Worm (Caenorhabditis elegans): ENCODE data around the gene mak-2.

Gene mak-2

DNA sequence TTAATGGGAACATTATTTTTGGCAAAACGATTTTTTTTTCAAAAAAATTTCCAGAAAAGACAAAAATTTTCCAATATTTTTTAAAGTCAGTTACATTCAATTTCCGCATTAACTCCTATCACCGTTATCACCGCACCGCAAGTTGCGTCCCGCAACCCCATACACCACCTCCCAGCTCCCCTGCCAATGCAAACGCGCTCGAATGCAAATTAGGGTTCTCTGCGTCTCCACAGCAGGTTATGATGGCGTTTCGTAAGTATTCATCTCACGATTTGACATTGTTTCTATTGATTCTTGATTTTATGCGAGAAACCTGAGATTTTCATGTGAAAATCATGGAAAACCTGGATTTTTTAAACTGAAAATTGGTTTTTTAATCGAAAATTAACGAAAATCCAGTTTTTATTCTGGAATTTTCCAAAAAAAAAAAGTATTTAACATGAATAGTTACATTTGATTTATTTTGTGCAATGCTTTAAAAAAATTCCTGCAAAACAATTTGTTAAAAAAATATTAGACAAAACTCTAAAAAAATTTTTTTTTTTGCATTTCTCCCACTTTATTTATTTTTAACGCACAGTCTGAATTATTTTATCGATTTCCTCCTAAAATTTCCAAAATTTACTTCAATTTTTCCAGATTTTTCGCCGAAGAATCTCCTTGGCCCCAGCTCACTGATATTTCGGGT is at the start of gene mak-2 (continued):
- no peak for TF ChIP-seq hlh-15 (tag; optimal IDR thresholded peaks at IDR 0.05)
- TF ChIP-seq ceh-24 (tag; optimal IDR thresholded peaks at IDR 0.05) = no peak
- TF ChIP-seq Y22D7AL.16 (tag; optimal IDR thresholded peaks at IDR 0.05) = no peak
- no peak for TF ChIP-seq K09A11.1 (tag; optimal IDR thresholded peaks at IDR 0.05; ENCODE audit: insufficient read depth)
- TF ChIP-seq ceh-34 (tag; optimal IDR thresholded peaks at IDR 0.05) = peak; percentile 42
- no peak for TF ChIP-seq npax-4 (tag; optimal IDR thresholded peaks at IDR 0.05)
- TF ChIP-seq hlh-6 (tag; optimal IDR thresholded peaks at IDR 0.05) = no peak
- TF ChIP-seq T23F11.4 (GFP tag; optimal IDR thresholded peaks at IDR 0.05) = no peak
- TF ChIP-seq nhr-232 (tag; optimal IDR thresholded peaks at IDR 0.05) = no peak
- TF ChIP-seq fkh-10 (GFP tag; optimal IDR thresholded peaks at IDR 0.05) = no peak
- TF ChIP-seq hlh-30 (tag; optimal IDR thresholded peaks at IDR 0.05; ENCODE audit: insufficient read depth) = no peak
- TF ChIP-seq pqm-1 (tag; optimal IDR thresholded peaks at IDR 0.05) = no peak
- TF ChIP-seq ceh-14 (tag; optimal IDR thresholded peaks at IDR 0.05) = peak; percentile 18
- TF ChIP-seq elt-4 (tag; optimal IDR thresholded peaks at IDR 0.05) = no peak
- peak; percentile 48 for TF ChIP-seq elt-2 (tag; optimal IDR thresholded peaks at IDR 0.05)
- TF ChIP-seq dmd-4 (tag; optimal IDR thresholded peaks at IDR 0.05; ENCODE audit: borderline replicate concordance) = no peak

DNA sequence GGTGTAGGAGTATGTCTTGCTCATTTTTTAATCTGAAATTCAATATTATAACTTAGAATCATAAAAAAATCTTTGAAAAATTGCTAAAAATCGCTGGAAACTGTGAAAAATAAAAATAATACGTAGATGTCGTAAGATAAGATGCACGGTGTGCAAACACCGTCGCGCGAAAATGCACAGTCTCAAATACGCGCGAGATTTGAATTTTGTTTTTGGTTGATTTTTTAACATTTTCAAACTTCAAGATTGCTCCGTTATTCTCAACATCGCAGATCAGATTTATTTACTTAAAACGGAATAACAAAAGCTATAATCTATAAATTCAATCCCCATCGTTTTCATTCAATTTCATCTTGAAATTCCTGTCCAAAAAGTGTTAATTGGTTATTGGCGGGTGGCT is 43.0 kb upstream of the mak-2 start, which contains the start of gene Y55F3BR.6:
TSS of gene Y55F3BR.6 (minus strand) at position 32 of the 400 bp plus-strand sequence.
- no peak for TF ChIP-seq ref-2 (tag; optimal IDR thresholded peaks at IDR 0.05)
- TF ChIP-seq fkh-6 (tag; optimal IDR thresholded peaks at IDR 0.05) = no peak
- no peak for TF ChIP-seq tbx-7 (tag; optimal IDR thresholded peaks at IDR 0.05)
- no peak for TF ChIP-seq ceh-24 (tag; optimal IDR thresholded peaks at IDR 0.05)
- no peak for TF ChIP-seq ceh-2 (tag; optimal IDR thresholded peaks at IDR 0.05)
- TF ChIP-seq zip-5 (tag; optimal IDR thresholded peaks at IDR 0.05) = no peak
- TF ChIP-seq tbx-2 (tag; optimal IDR thresholded peaks at IDR 0.05) = no peak
- no peak for TF ChIP-seq hlh-8 (tag; optimal IDR thresholded peaks at IDR 0.05)
- TF ChIP-seq ceh-22 (tag; optimal IDR thresholded peaks at IDR 0.05) = no peak
- no peak for TF ChIP-seq K09A11.1 (tag; optimal IDR thresholded peaks at IDR 0.05; ENCODE audit: insufficient read depth)
- no peak for TF ChIP-seq unc-86 (tag; optimal IDR thresholded peaks at IDR 0.05)
- TF ChIP-seq ttx-3 (tag; optimal IDR thresholded peaks at IDR 0.05) = no peak
- TF ChIP-seq ahr-1 (tag; optimal IDR thresholded peaks at IDR 0.05) = no peak
- no peak for TF ChIP-seq hlh-6 (tag; optimal IDR thresholded peaks at IDR 0.05)

DNA sequence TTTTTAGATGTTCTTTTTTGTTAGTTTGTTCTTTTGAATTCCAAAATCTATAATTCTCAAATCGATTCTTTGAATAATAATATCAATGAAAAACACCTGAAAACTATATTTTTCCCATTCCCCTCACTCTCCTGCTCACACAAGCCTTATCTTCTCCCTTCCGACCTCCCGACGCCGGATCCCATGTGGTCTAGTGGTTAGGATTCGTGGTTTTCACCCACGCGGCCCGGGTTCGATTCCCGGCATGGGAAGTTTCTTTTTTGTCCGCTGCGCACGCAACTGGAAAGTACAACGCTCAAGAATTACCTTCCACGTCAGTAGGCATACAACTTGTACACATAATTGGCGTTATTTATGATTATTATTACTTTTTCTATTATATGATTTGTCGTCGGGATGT is 42.5 kb upstream of the mak-2 start:
- no peak for TF ChIP-seq unc-86 (tag; optimal IDR thresholded peaks at IDR 0.05)
- TF ChIP-seq ama-1 (optimal IDR thresholded peaks at IDR 0.05) = no peak
- no peak for TF ChIP-seq nhr-11 (tag; optimal IDR thresholded peaks at IDR 0.05)
- peak; percentile 8 for TF ChIP-seq ztf-16 (tag; optimal IDR thresholded peaks at IDR 0.05)
- no peak for TF ChIP-seq unc-42 (tag; optimal IDR thresholded peaks at IDR 0.05)
- TF ChIP-seq elt-4 (tag; optimal IDR thresholded peaks at IDR 0.05) = no peak
- TF ChIP-seq lim-6 (tag; optimal IDR thresholded peaks at IDR 0.05) = no peak
- no peak for TF ChIP-seq pag-3 (tag; optimal IDR thresholded peaks at IDR 0.05; ENCODE audit: borderline replicate concordance)
- TF ChIP-seq ceh-9 (tag; optimal IDR thresholded peaks at IDR 0.05) = no peak
- no peak for TF ChIP-seq ceh-30 (tag; optimal IDR thresholded peaks at IDR 0.05)
- TF ChIP-seq nhr-232 (tag; optimal IDR thresholded peaks at IDR 0.05) = peak; percentile 39
- TF ChIP-seq fkh-6 (tag; optimal IDR thresholded peaks at IDR 0.05) = no peak
- TF ChIP-seq elt-2 (tag; optimal IDR thresholded peaks at IDR 0.05) = peak; percentile 64
- TF ChIP-seq ceh-34 (tag; optimal IDR thresholded peaks at IDR 0.05) = peak; percentile 14
- TF ChIP-seq C38D4.7 (GFP tag; optimal IDR thresholded peaks at IDR 0.05) = peak; percentile 30
- TF ChIP-seq nfya-1 (tag; optimal IDR thresholded peaks at IDR 0.05) = peak; percentile 20
- peak; percentile 36 for TF ChIP-seq ceh-31 (tag; optimal IDR thresholded peaks at IDR 0.05)
- TF ChIP-seq pha-2 (tag; optimal IDR thresholded peaks at IDR 0.05) = no peak
- TF ChIP-seq sox-4 (tag; optimal IDR thresholded peaks at IDR 0.05) = peak; percentile 58
- no peak for TF ChIP-seq hlh-30 (tag; optimal IDR thresholded peaks at IDR 0.05; ENCODE audit: insufficient read depth)
- peak; percentile 22 for TF ChIP-seq ceh-48 (tag; optimal IDR thresholded peaks at IDR 0.05)
- TF ChIP-seq eyg-1 (tag; optimal IDR thresholded peaks at IDR 0.05) = no peak
- peak; percentile 6 for TF ChIP-seq K09A11.1 (tag; optimal IDR thresholded peaks at IDR 0.05; ENCODE audit: insufficient read depth)
- no peak for TF ChIP-seq dmd-4 (tag; optimal IDR thresholded peaks at IDR 0.05; ENCODE audit: borderline replicate concordance)
- TF ChIP-seq ceh-2 (tag; optimal IDR thresholded peaks at IDR 0.05) = no peak
- TF ChIP-seq rnt-1 (tag; optimal IDR thresholded peaks at IDR 0.05) = peak; percentile 31
- no peak for TF ChIP-seq hlh-15 (tag; optimal IDR thresholded peaks at IDR 0.05)
- no peak for TF ChIP-seq ceh-45 (GFP tag; IDR thresholded peaks at IDR 0.05)
- TF ChIP-seq unc-3 (GFP tag; conservative IDR thresholded peaks at IDR 0.05) = peak; percentile 69
- no peak for TF ChIP-seq unc-3 (tag; optimal IDR thresholded peaks at IDR 0.05)
- peak; percentile 39 for TF ChIP-seq F13H6.1 (tag; optimal IDR thresholded peaks at IDR 0.05)
- no peak for TF ChIP-seq mec-3 (tag; optimal IDR thresholded peaks at IDR 0.05; ENCODE audit: borderline replicate concordance)
- TF ChIP-seq ceh-22 (tag; optimal IDR thresholded peaks at IDR 0.05) = no peak
